Worm (Caenorhabditis elegans) whole organism, L3 larva: ENCODE data around the gene dhs-27.

Experiments
- R02D3.7 ChIP-seq: fragments of 150-350 bp; optimal IDR thresholded peaks from 2 replicates; lab custom pipeline; 2014; ENCODE audit warnings: missing biosample characterization, missing genetic modification characterization
- ZK546.5 ChIP-seq: sonication (generic microtip); optimal IDR thresholded peaks from 2 replicates; lab custom pipeline; 2017; ENCODE audit warnings: missing biosample characterization, missing genetic modification characterization
- aly-2 ChIP-seq: fragments of 150-350 bp; optimal IDR thresholded peaks from 2 replicates; lab custom pipeline; 2014; ENCODE audit warnings: missing biosample characterization, missing genetic modification characterization
- ama-1 ChIP-seq: fragments of 150-350 bp; optimal IDR thresholded peaks from 2 replicates; lab custom pipeline; 2018
- ceh-16 ChIP-seq: sonication (generic microtip); optimal IDR thresholded peaks from 2 replicates; lab custom pipeline; 2017; ENCODE audit warnings: missing biosample characterization, missing genetic modification characterization
- ceh-82 ChIP-seq: fragments of 150-350 bp; optimal IDR thresholded peaks from 2 replicates; lab custom pipeline; 2014; ENCODE audit warnings: missing biosample characterization, missing genetic modification characterization
- ceh-9 ChIP-seq: sonication (generic microtip); optimal IDR thresholded peaks from 2 replicates; lab custom pipeline; 2018; ENCODE audit warnings: missing biosample characterization, missing genetic modification characterization
- daf-12 ChIP-seq: fragments of 150-350 bp; optimal IDR thresholded peaks from 2 replicates; lab custom pipeline; 2014; ENCODE audit warnings: missing biosample characterization, missing genetic modification reagents, missing genetic modification characterization
- egl-27 ChIP-seq: sonication (generic microtip); optimal IDR thresholded peaks from 4 replicates; lab custom pipeline; 2017; ENCODE audit warnings: missing biosample characterization, missing genetic modification reagents, missing genetic modification characterization
- egl-5 ChIP-seq: fragments of 150-350 bp; optimal IDR thresholded peaks from 2 replicates; lab custom pipeline; 2017; ENCODE audit warnings: missing biosample characterization, missing genetic modification reagents, missing genetic modification characterization, inconsistent platforms
- elt-1 ChIP-seq: fragments of 150-350 bp; optimal IDR thresholded peaks from 2 replicates; lab custom pipeline; 2014; ENCODE audit warnings: missing biosample characterization, missing genetic modification characterization
- eor-1 ChIP-seq, 2 experiments: fragments of 150-350 bp; optimal IDR thresholded peaks; 2 replicates each; lab custom pipeline; 2014 to 2018; ENCODE audit warnings: missing biosample characterization in 2 of 2, missing genetic modification characterization in 2 of 2
- fkh-10 ChIP-seq: sonication (generic microtip); optimal IDR thresholded peaks from 2 replicates; lab custom pipeline; 2017; ENCODE audit warnings: missing biosample characterization, missing genetic modification reagents, missing genetic modification characterization
- fkh-2 ChIP-seq: fragments of 150-350 bp; optimal IDR thresholded peaks from 2 replicates; lab custom pipeline; 2014; ENCODE audit warnings: missing biosample characterization, missing genetic modification reagents, missing genetic modification characterization
- fos-1 ChIP-seq: fragments of 150-350 bp; optimal IDR thresholded peaks from 2 replicates; lab custom pipeline; 2014; ENCODE audit warnings: missing biosample characterization, missing genetic modification characterization
- hmg-11 ChIP-seq: sonication (generic microtip); optimal IDR thresholded peaks from 2 replicates; lab custom pipeline; 2016; ENCODE audit warnings: missing genetic modification characterization, missing compliant biosample characterization
- jun-1 ChIP-seq: fragments of 150-350 bp; optimal IDR thresholded peaks from 2 replicates; lab custom pipeline; 2014; ENCODE audit warnings: missing biosample characterization, missing genetic modification reagents, missing genetic modification characterization
- lin-39 ChIP-seq: fragments of 150-350 bp; optimal IDR thresholded peaks from 2 replicates; lab custom pipeline; 2018; ENCODE audit warnings: missing biosample characterization, missing genetic modification reagents, missing genetic modification characterization
- lsy-12 ChIP-seq: sonication (generic microtip); optimal IDR thresholded peaks from 2 replicates; lab custom pipeline; 2016; ENCODE audit warnings: mild to moderate bottlenecking, missing genetic modification characterization, missing compliant biosample characterization
- mml-1 ChIP-seq: fragments of 150-350 bp; sonication (generic microtip); optimal IDR thresholded peaks from 3 replicates; lab custom pipeline; 2014; ENCODE audit warnings: missing biosample characterization, missing genetic modification characterization
- nfya-1 ChIP-seq: sonication (generic microtip); optimal IDR thresholded peaks from 2 replicates; lab custom pipeline; 2017; ENCODE audit warnings: missing genetic modification characterization, mild to moderate bottlenecking, missing compliant biosample characterization, antibody characterized with exemption, moderate library complexity; ENCODE audit not compliant: insufficient read depth
- nhr-237 ChIP-seq: fragments of 150-350 bp; optimal IDR thresholded peaks from 2 replicates; lab custom pipeline; 2014; ENCODE audit warnings: missing biosample characterization, missing genetic modification characterization
- nhr-25 ChIP-seq: sonication (generic microtip); optimal IDR thresholded peaks from 2 replicates; lab custom pipeline; 2017; ENCODE audit warnings: missing biosample characterization, missing genetic modification characterization
- nhr-28 ChIP-seq: fragments of 150-350 bp; optimal IDR thresholded peaks from 2 replicates; lab custom pipeline; 2014; ENCODE audit warnings: missing biosample characterization, missing genetic modification characterization
- nhr-43 ChIP-seq: sonication (generic microtip); optimal IDR thresholded peaks from 2 replicates; lab custom pipeline; 2016; ENCODE audit warnings: mild to moderate bottlenecking, missing genetic modification characterization, missing compliant biosample characterization; ENCODE audit not compliant: poor library complexity, severe bottlenecking
- nhr-67 ChIP-seq: fragments of 150-350 bp; optimal IDR thresholded peaks from 2 replicates; lab custom pipeline; 2014; ENCODE audit warnings: missing biosample characterization, missing genetic modification characterization
- nhr-77 ChIP-seq: fragments of 150-350 bp; optimal IDR thresholded peaks from 2 replicates; lab custom pipeline; 2014; ENCODE audit warnings: missing biosample characterization, missing genetic modification characterization
- pha-4 ChIP-seq: fragments of 150-350 bp; optimal IDR thresholded peaks from 2 replicates; lab custom pipeline; 2014; ENCODE audit warnings: missing biosample characterization, missing genetic modification reagents, missing genetic modification characterization
- pqm-1 ChIP-seq: fragments of 150-350 bp; optimal IDR thresholded peaks from 2 replicates; lab custom pipeline; 2017; ENCODE audit warnings: missing biosample characterization, missing genetic modification characterization, inconsistent platforms
- sea-2 ChIP-seq: fragments of 150-350 bp; sonication (generic microtip); optimal IDR thresholded peaks from 4 replicates; lab custom pipeline; 2014; ENCODE audit warnings: missing biosample characterization, missing genetic modification reagents, missing genetic modification characterization
- snpc-4 ChIP-seq: fragments of 150-350 bp; optimal IDR thresholded peaks from 2 replicates; lab custom pipeline; 2014; ENCODE audit warnings: missing biosample characterization, missing genetic modification characterization
- unc-39 ChIP-seq: sonication (generic microtip); optimal IDR thresholded peaks from 4 replicates; lab custom pipeline; 2017; ENCODE audit warnings: missing biosample characterization, missing genetic modification characterization
- zag-1 ChIP-seq: fragments of 150-350 bp; optimal IDR thresholded peaks from 2 replicates; lab custom pipeline; 2014; ENCODE audit warnings: missing biosample characterization, missing genetic modification characterization
- ztf-11 ChIP-seq: fragments of 150-350 bp; optimal IDR thresholded peaks from 2 replicates; lab custom pipeline; 2014; ENCODE audit warnings: missing biosample characterization, missing genetic modification characterization

The dhs-27 gene

DNA sequence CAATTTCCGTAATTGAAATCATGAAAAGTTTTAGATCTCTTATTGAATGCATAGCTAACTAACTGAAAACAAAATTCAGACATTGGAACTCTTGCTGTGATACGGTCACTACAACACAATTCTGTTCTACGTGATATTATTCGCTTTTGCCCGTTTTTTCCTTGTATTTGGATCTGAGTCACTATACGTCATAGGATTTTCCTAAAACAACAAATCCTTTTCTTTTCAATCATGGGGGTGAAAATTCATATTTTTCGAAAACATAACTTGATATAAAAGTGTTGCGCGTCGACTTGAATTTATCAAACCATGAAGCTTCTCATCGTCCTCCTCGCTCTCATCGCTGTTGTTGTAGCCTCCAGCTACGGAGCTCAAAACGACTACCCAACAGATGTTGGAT is 31.5 kb upstream of the dhs-27 start, which contains the start of gene ZK813.1:
Gene ZK813.1 (plus strand): TSS at position 301 of the 400 bp plus-strand sequence.
- TF ChIP-seq unc-39 (no peak), jun-1 (tag; lab: Kevin White, UChicago) (no peak), pha-4 (tag; lab: Kevin White, UChicago) (no peak), nhr-237 (tag; lab: Kevin White, UChicago) (no peak), mml-1 (tag; lab: Kevin White, UChicago) (no peak), pqm-1 (tag; lab: Kevin White, UChicago) (no peak), eor-1 (tag; optimal IDR thresholded peaks at IDR 0.05; lab: Kevin White, UChicago) (no peak), ceh-9 (tag; lab: Kevin White, UChicago) (no peak), ceh-16 (tag; lab: Kevin White, UChicago) (no peak), hmg-11 (tag; lab: Kevin White, UChicago) (no peak), fos-1 (tag; lab: Kevin White, UChicago) (no peak), nhr-25 (tag; lab: Kevin White, UChicago) (no peak), nhr-77 (tag; lab: Kevin White, UChicago) (no peak), fkh-10 (no peak), R02D3.7 (tag; lab: Kevin White, UChicago) (no peak)

ce11 chrX:3444514-3444913 is 30.0 kb upstream of the dhs-27 start, which contains the start of gene ZK813.7:
Gene ZK813.7, plus strand, starts transcription at chrX:3444814.
- TF ChIP-seq R02D3.7 (tag; lab: Kevin White, UChicago) (no peak), ztf-11 (tag; lab: Kevin White, UChicago) (no peak), nhr-43 (no peak), nhr-237 (tag; lab: Kevin White, UChicago) (no peak), nhr-28 (no peak), fkh-2 (tag; lab: Kevin White, UChicago) (no peak), nfya-1 (tag; lab: Kevin White, UChicago) (no peak), unc-39 (no peak), mml-1 (tag; lab: Kevin White, UChicago) (no peak), hmg-11 (tag; lab: Kevin White, UChicago) (no peak), nhr-67 (tag; lab: Kevin White, UChicago) (no peak), lin-39 (tag; lab: Kevin White, UChicago) (no peak), fos-1 (tag; lab: Kevin White, UChicago) (no peak), lsy-12 (no peak), ama-1 (lab: Kevin White, UChicago) (no peak), daf-12 (tag; lab: Kevin White, UChicago) (no peak), ceh-82 (tag; lab: Kevin White, UChicago) (no peak), ceh-16 (tag; lab: Kevin White, UChicago) (no peak), aly-2 (tag; lab: Kevin White, UChicago) (no peak)

DNA sequence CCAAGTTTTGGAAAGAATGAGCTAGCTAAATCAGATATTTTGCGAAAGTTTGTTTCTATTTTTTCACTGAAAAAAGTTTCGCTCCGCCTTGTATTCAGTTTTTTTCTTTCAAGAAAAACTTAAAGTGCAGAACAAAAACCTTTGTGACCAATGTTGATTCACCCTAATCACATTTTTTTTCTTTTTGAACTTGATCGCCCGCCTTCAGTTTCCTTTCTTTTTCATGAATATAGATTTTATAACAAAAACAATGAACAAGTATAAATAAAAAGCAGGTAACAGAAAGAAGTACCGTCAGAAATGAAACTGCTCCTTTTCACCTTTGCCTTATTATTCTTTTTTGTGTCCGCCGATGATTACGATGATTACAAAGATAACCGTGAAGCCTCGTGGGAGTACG is 29.0 kb upstream of the dhs-27 start, which contains the start of gene ZK813.2:
Gene ZK813.2 (plus strand): TSS at position 301 of the 400 bp plus-strand sequence.
- TF ChIP-seq elt-1: no peak
- TF ChIP-seq nhr-237 (tag; lab: Kevin White, UChicago): no peak
- no peak for TF ChIP-seq egl-27 (tag; lab: Kevin White, UChicago)
- no peak for TF ChIP-seq snpc-4

DNA sequence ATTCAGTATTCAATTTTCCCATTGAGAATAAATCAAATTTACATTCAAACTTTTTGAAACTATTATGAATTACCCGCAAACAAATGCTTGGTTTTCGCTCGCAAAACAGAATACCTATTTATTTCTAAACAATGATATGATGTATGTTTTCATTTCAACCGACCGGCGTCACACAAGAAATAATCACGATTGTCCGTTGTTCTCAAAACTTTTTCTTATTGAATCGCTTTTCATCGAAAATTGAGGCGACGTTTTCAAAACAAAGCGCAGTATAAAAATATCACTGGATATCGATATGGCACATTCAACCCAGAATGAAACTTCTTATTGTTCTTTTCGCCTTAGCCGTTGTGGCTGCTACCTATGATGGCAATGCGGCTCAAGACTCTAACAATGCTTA is 27.0 kb upstream of the dhs-27 start, which contains the start of gene ZK813.3:
Gene ZK813.3 (plus strand): TSS at position 301 of the 400 bp plus-strand sequence.
- TF ChIP-seq ama-1 (lab: Kevin White, UChicago): no peak
- no peak for TF ChIP-seq ceh-16 (tag; lab: Kevin White, UChicago)

- TF ChIP-seq zag-1: no peak
- TF ChIP-seq lin-39 (tag; lab: Kevin White, UChicago): peak; percentile 59
- no peak for TF ChIP-seq hmg-11 (tag; lab: Kevin White, UChicago)
Observed at ce11 chrX:3440308-3440707, 25.8 kb upstream of the dhs-27 start.

ce11 chrX:3439823-3440222 is 25.3 kb upstream of the dhs-27 start:
- TF ChIP-seq sea-2 (GFP tag; lab: Kevin White, UChicago) (no peak), ZK546.5 (tag; lab: Kevin White, UChicago) (no peak), lin-39 (tag; lab: Kevin White, UChicago) (no peak), pqm-1 (tag; lab: Kevin White, UChicago) (no peak), lsy-12 (no peak), egl-5 (tag; lab: Kevin White, UChicago) (no peak), nhr-25 (tag; lab: Kevin White, UChicago) (no peak), ama-1 (lab: Kevin White, UChicago) (no peak)
